Worm (Caenorhabditis elegans): Measurements from ENCODE around the gene chil-6.

The chil-6 gene

DNA sequence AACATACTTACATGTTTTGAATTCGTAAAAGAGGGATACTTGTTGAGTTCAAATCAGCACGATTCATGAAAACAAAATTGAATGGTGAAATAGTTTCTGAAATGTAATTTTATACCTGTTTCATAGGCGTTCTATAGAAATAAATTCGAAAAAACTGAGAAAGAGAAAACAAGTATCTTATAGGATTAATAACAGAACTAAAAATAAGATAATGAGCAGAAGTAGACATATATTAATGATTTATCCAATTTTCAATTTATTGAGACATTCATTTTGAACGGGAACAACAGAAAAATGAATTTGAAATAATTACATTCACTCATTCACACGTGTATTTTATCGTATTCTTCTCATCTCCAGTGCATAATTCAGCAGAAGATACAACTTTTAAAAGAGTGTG lies at the start of gene chil-6:
chil-6 (minus strand) TSS at position 101 of the 400 bp plus-strand sequence.
- TF ChIP-seq F37D6.2 (tag; optimal IDR thresholded peaks at IDR 0.05) (no peak), egl-43 (GFP tag; IDR thresholded peaks at IDR 0.05) (no peak), zip-2 (tag; optimal IDR thresholded peaks at IDR 0.05) (no peak), nhr-10 (tag; optimal IDR thresholded peaks at IDR 0.05) (no peak), duxl-1 (tag; optimal IDR thresholded peaks at IDR 0.05; ENCODE audit: poor library complexity) (no peak), dmd-8 (GFP tag; IDR thresholded peaks at IDR 0.05) (no peak), D1046.2 (GFP tag; IDR thresholded peaks at IDR 0.05) (no peak), daf-12 (tag; optimal IDR thresholded peaks at IDR 0.05) (no peak), Y75B8A.6 (GFP tag; IDR thresholded peaks at IDR 0.05) (no peak)

- TF ChIP-seq unc-62 (GFP tag; optimal IDR thresholded peaks at IDR 0.05 in 1 of 2) (peak in 1 of 2 experiments; percentile 97), unc-62 (tag; optimal IDR thresholded peaks at IDR 0.05) (no peak), egl-27 (tag; optimal IDR thresholded peaks at IDR 0.05) (no peak)
Measured at ce11 chrII:9904459-9904858, 46.8 kb upstream of the chil-6 start.

DNA sequence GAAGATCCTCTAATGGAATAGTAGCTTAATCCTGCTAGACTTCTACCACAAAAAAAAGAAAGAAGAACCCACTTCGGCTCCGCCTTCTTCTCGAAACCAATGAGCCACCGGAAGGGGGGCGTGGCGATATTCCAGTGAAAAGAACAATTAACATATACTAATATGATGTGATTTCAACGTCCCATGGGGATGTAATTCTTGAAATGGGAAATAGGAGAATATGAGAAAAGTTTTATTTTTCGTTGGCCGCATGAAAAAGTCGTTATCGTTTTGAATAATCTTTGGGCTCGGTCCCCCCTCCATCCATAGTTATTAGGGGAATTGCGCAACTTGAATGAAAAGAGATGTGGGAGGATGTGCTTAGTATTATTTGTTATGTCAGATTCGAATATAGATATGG lies 42.6 kb upstream of the chil-6 start, which contains the start of gene unc-4:
unc-4 (minus strand) TSS at position 101 of the 400 bp plus-strand sequence.
- TF ChIP-seq D1046.2 (GFP tag; IDR thresholded peaks at IDR 0.05) (no peak), pqm-1 (tag; optimal IDR thresholded peaks at IDR 0.05) (no peak), ztf-11 (tag; optimal IDR thresholded peaks at IDR 0.05) (no peak), madf-5 (GFP tag; IDR thresholded peaks at IDR 0.05) (no peak), T20F7.1 (GFP tag; optimal IDR thresholded peaks at IDR 0.05) (no peak), F10B5.3 (tag; optimal IDR thresholded peaks at IDR 0.05) (no peak), hlh-30 (tag; optimal IDR thresholded peaks at IDR 0.05; ENCODE audit: insufficient read depth) (no peak), ceh-82 (tag; optimal IDR thresholded peaks at IDR 0.05) (no peak), lin-13 (GFP tag; optimal IDR thresholded peaks at IDR 0.05) (no peak), zag-1 (tag; optimal IDR thresholded peaks at IDR 0.05) (no peak), vab-7 (GFP tag; IDR thresholded peaks at IDR 0.05) (no peak), gei-8 (GFP tag; optimal IDR thresholded peaks at IDR 0.05) (no peak), zip-2 (tag; optimal IDR thresholded peaks at IDR 0.05) (no peak), R02D3.7 (tag; optimal IDR thresholded peaks at IDR 0.05) (no peak), madf-9 (GFP tag; conservative IDR thresholded peaks at IDR 0.05) (no peak), spr-1 (tag; optimal IDR thresholded peaks at IDR 0.05) (no peak)

- TF ChIP-seq zfp-2 (tag; optimal IDR thresholded peaks at IDR 0.05) (no peak), sdz-12 (GFP tag; optimal IDR thresholded peaks at IDR 0.05) (no peak), aha-1 (tag) (peak; percentile 91)
Measured at ce11 chrII:9898744-9899143, 41.1 kb upstream of the chil-6 start.

ce11 chrII:9895173-9895572 lies 37.5 kb upstream of the chil-6 start:
- TF ChIP-seq tra-1 (GFP tag; IDR thresholded peaks at IDR 0.05) (no peak), zip-11 (GFP tag; IDR thresholded peaks at IDR 0.05) (no peak), pqm-1 (tag; optimal IDR thresholded peaks at IDR 0.05) (peak; percentile 13), dmd-9 (GFP tag; IDR thresholded peaks at IDR 0.05) (no peak), php-3 (GFP tag; IDR thresholded peaks at IDR 0.05) (peak; percentile 95), Y75B8A.6 (GFP tag; IDR thresholded peaks at IDR 0.05) (no peak), dmd-6 (GFP tag; IDR thresholded peaks at IDR 0.05) (peak; percentile 47), daf-16 (GFP tag; optimal IDR thresholded peaks at IDR 0.05) (no peak), daf-16 (tag; optimal IDR thresholded peaks at IDR 0.05) (peak; percentile 65), dve-1 (tag; optimal IDR thresholded peaks at IDR 0.05; ENCODE audit: insufficient read depth) (peak; percentile 53)
